Worm (Caenorhabditis elegans) whole organism, L3 larva: Measurements from ENCODE around the gene che-6.

ENCODE experiments used
- elt-2 ChIP-seq: sonication (generic microtip); optimal IDR thresholded peaks from 2 replicates; lab custom pipeline; 2016; ENCODE audit warnings: missing genetic modification reagents, mild to moderate bottlenecking, missing genetic modification characterization, missing compliant biosample characterization
- lin-39 ChIP-seq: fragments of 150-350 bp; optimal IDR thresholded peaks from 2 replicates; lab custom pipeline; 2018; ENCODE audit warnings: missing biosample characterization, missing genetic modification reagents, missing genetic modification characterization
- nhr-67 ChIP-seq: fragments of 150-350 bp; optimal IDR thresholded peaks from 2 replicates; lab custom pipeline; 2014; ENCODE audit warnings: missing biosample characterization, missing genetic modification characterization
- pha-4 ChIP-seq: fragments of 150-350 bp; optimal IDR thresholded peaks from 2 replicates; lab custom pipeline; 2014; ENCODE audit warnings: missing biosample characterization, missing genetic modification reagents, missing genetic modification characterization
- skn-1 ChIP-seq: fragments of 150-350 bp; optimal IDR thresholded peaks from 2 replicates; lab custom pipeline; 2014; ENCODE audit warnings: missing biosample characterization, missing genetic modification characterization
- unc-39 ChIP-seq: sonication (generic microtip); optimal IDR thresholded peaks from 4 replicates; lab custom pipeline; 2017; ENCODE audit warnings: missing biosample characterization, missing genetic modification characterization

DNA sequence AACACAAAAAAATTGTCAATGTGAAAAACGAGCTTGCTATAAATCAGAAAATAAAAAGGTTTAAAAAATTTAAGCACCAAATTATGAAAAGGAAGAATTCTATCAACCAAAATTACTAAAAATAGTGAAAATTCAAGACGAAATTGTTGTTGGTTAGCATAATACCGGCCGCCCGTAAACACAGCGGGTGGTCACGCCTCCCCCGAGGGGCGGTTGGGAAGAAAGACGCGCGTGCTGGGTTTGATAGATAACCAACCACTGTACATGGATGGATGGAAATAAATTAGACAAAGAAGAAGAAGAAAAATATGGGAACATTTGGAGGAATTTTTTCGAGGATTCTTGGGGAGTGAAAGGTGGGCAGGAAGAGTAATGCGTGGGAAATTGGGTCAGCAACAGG, 31.1 kb upstream of the che-6 start:
- no peak for TF ChIP-seq nhr-67 (tag; lab: Kevin White, UChicago)
- no peak for TF ChIP-seq unc-39 (tag; lab: Kevin White, UChicago)
- no peak for TF ChIP-seq pha-4 (tag; lab: Kevin White, UChicago)
- TF ChIP-seq skn-1 (tag; lab: Kevin White, UChicago) = no peak
- no peak for TF ChIP-seq elt-2 (tag; lab: Kevin White, UChicago)
- TF ChIP-seq lin-39 (tag; lab: Kevin White, UChicago) = no peak
